Fruit fly (Drosophila melanogaster) whole organism, embryonic: ENCODE data around the gene Kaz1-ORFB.

Experiments
- ATbp ChIP-seq: fragments of 200-800 bp; sonication (Bioruptor generic); optimal IDR thresholded peaks from 2 replicates; lab custom pipeline; 2017; ENCODE audit warnings: missing biosample characterization, mild to moderate bottlenecking, missing genetic modification characterization, missing genetic modification reagents
- Bgb ChIP-seq: fragments of 200-800 bp; sonication (Bioruptor generic); IDR thresholded peaks from 2 replicates; pipeline ENCODE4 v1.3.6; 2022; ENCODE audit warnings: missing biosample characterization, missing genetic modification characterization; ENCODE audit not compliant: partially characterized antibody
- CG10543 ChIP-seq: fragments of 200-800 bp; sonication (Bioruptor generic); optimal IDR thresholded peaks from 3 replicates; lab custom pipeline; 2017; ENCODE audit warnings: missing biosample characterization, mild to moderate bottlenecking, missing genetic modification characterization, moderate library complexity
- CG11696 ChIP-seq: fragments of 200-800 bp; sonication (Bioruptor generic); IDR thresholded peaks from 2 replicates; pipeline ENCODE4 v1.3.6; 2022; ENCODE audit warnings: missing biosample characterization, missing genetic modification characterization
- CG13287 ChIP-seq: fragments of 200-800 bp; sonication (Bioruptor generic); IDR thresholded peaks from 2 replicates; pipeline ENCODE4 v1.3.6; 2022; ENCODE audit warnings: missing biosample characterization, missing genetic modification characterization; ENCODE audit not compliant: partially characterized antibody
- CG14965 ChIP-seq: fragments of 200-800 bp; sonication (Bioruptor generic); optimal IDR thresholded peaks from 2 replicates; lab custom pipeline; 2016; ENCODE audit warnings: missing biosample characterization, missing genetic modification characterization, borderline replicate concordance
- CG16813 ChIP-seq: fragments of 200-800 bp; sonication (Bioruptor generic); IDR thresholded peaks from 3 replicates; pipeline ENCODE4 v1.3.6; 2022; ENCODE audit warnings: missing biosample characterization, missing genetic modification characterization; ENCODE audit not compliant: partially characterized antibody
- CG17328 ChIP-seq: fragments of 200-800 bp; sonication (Bioruptor generic); IDR thresholded peaks from 2 replicates; pipeline ENCODE4 v1.3.6; 2022; ENCODE audit warnings: missing biosample characterization, missing genetic modification characterization
- CG2120 ChIP-seq: fragments of 200-800 bp; sonication (Bioruptor generic); optimal IDR thresholded peaks from 3 replicates; lab custom pipeline; 2016; ENCODE audit warnings: missing biosample characterization, missing genetic modification characterization
- CG3065 ChIP-seq: fragments of 200-800 bp; sonication (Bioruptor generic); optimal IDR thresholded peaks from 2 replicates; lab custom pipeline; 2016; ENCODE audit warnings: missing biosample characterization, missing genetic modification characterization
- CG32772 ChIP-seq: fragments of 200-800 bp; sonication (Bioruptor generic); IDR thresholded peaks from 2 replicates; pipeline ENCODE4 v1.3.6; 2022; ENCODE audit warnings: missing biosample characterization, missing genetic modification characterization
- CG3281 ChIP-seq: fragments of 200-800 bp; sonication (Bioruptor generic); optimal IDR thresholded peaks from 3 replicates; lab custom pipeline; 2017; ENCODE audit warnings: missing biosample characterization, mild to moderate bottlenecking, missing genetic modification characterization
- CG3995 ChIP-seq: fragments of 200-800 bp; sonication (Bioruptor generic); optimal IDR thresholded peaks from 3 replicates; lab custom pipeline; 2016; ENCODE audit warnings: missing biosample characterization, missing genetic modification characterization
- CG4617 ChIP-seq: fragments of 200-800 bp; sonication (Bioruptor generic); optimal IDR thresholded peaks from 3 replicates; lab custom pipeline; 2016; ENCODE audit warnings: missing biosample characterization, missing genetic modification characterization, borderline replicate concordance
- CG4707 ChIP-seq: fragments of 200-800 bp; sonication (Bioruptor generic); optimal IDR thresholded peaks from 2 replicates; lab custom pipeline; 2018; ENCODE audit warnings: missing biosample characterization, mild to moderate bottlenecking, missing genetic modification characterization, moderate library complexity
- CG6765 ChIP-seq: fragments of 200-800 bp; sonication (Bioruptor generic); optimal IDR thresholded peaks from 3 replicates; lab custom pipeline; 2017; ENCODE audit warnings: missing biosample characterization, mild to moderate bottlenecking, missing genetic modification characterization
- CG8944 ChIP-seq: fragments of 200-800 bp; sonication (Bioruptor generic); optimal IDR thresholded peaks from 3 replicates; lab custom pipeline; 2016; ENCODE audit warnings: missing biosample characterization, missing genetic modification characterization
- CG9817 ChIP-seq: fragments of 200-800 bp; sonication (Bioruptor generic); optimal IDR thresholded peaks from 2 replicates; lab custom pipeline; 2018; ENCODE audit warnings: missing biosample characterization, mild to moderate bottlenecking, missing genetic modification characterization, moderate library complexity
- CoRest ChIP-seq: fragments of 200-800 bp; sonication (Bioruptor generic); optimal IDR thresholded peaks from 3 replicates; lab custom pipeline; 2018; ENCODE audit warnings: missing biosample characterization, mild to moderate bottlenecking, missing genetic modification characterization, moderate library complexity
- Dll ChIP-seq: fragments of 200-800 bp; sonication (Bioruptor generic); IDR thresholded peaks from 4 replicates; pipeline ENCODE4 v1.3.6; 2022; ENCODE audit warnings: missing biosample characterization, missing genetic modification characterization; ENCODE audit not compliant: partially characterized antibody
- Elba2 ChIP-seq: fragments of 200-800 bp; sonication (Bioruptor generic); optimal IDR thresholded peaks from 3 replicates; lab custom pipeline; 2016; ENCODE audit warnings: missing biosample characterization, missing genetic modification characterization
- MBD-R2 ChIP-seq: fragments of 200-800 bp; sonication (Bioruptor generic); IDR thresholded peaks from 2 replicates; pipeline ENCODE4 v1.3.6; 2022; ENCODE audit warnings: missing biosample characterization, missing genetic modification characterization
- Myb ChIP-seq: fragments of 200-800 bp; sonication (Bioruptor generic); optimal IDR thresholded peaks from 2 replicates; lab custom pipeline; 2016; ENCODE audit warnings: missing biosample characterization, missing genetic modification characterization
- Nf-YB ChIP-seq: fragments of 200-800 bp; sonication (Bioruptor generic); optimal IDR thresholded peaks from 3 replicates; lab custom pipeline; 2019; ENCODE audit warnings: missing biosample characterization, mild to moderate bottlenecking, missing genetic modification characterization, moderate library complexity
- Opbp ChIP-seq: fragments of 200-800 bp; sonication (Bioruptor generic); IDR thresholded peaks from 3 replicates; pipeline ENCODE4 v1.3.6; 2022; ENCODE audit warnings: missing biosample characterization, missing genetic modification characterization; ENCODE audit not compliant: partially characterized antibody
- Ssrp ChIP-seq: fragments of 200-800 bp; sonication (Bioruptor generic); optimal IDR thresholded peaks from 2 replicates; lab custom pipeline; 2018; ENCODE audit warnings: missing biosample characterization, mild to moderate bottlenecking, missing genetic modification characterization, moderate library complexity
- Stat92E ChIP-seq, 3 experiments: fragments of >200 bp in 2 of 3; fragments of 200-800 bp in 1 of 3; sonication (Bioruptor generic) in 1 of 3; optimal IDR thresholded peaks; 2 replicates each; lab custom pipeline; 2017 to 2019; ENCODE audit warnings: missing biosample characterization in 3 of 3, missing genetic modification characterization in 3 of 3, mild to moderate bottlenecking in 1 of 3, moderate library complexity in 1 of 3
- YL-1 ChIP-seq: fragments of 200-800 bp; sonication (Bioruptor generic); optimal IDR thresholded peaks from 3 replicates; lab custom pipeline; 2017; ENCODE audit warnings: missing biosample characterization, mild to moderate bottlenecking, missing genetic modification characterization
- ara ChIP-seq: fragments of 200-800 bp; sonication (Bioruptor generic); IDR thresholded peaks from 2 replicates; pipeline ENCODE4 v1.3.6; 2022; ENCODE audit warnings: missing biosample characterization, missing genetic modification characterization
- ash1 ChIP-seq: fragments of 200-800 bp; sonication (Bioruptor generic); optimal IDR thresholded peaks from 2 replicates; lab custom pipeline; 2018; ENCODE audit warnings: missing biosample characterization, mild to moderate bottlenecking, missing genetic modification characterization
- ato ChIP-seq: fragments of 200-800 bp; sonication (Bioruptor generic); IDR thresholded peaks from 2 replicates; pipeline ENCODE4 v1.3.6; 2022; ENCODE audit warnings: missing biosample characterization, missing genetic modification characterization; ENCODE audit not compliant: partially characterized antibody
- dati ChIP-seq: fragments of 200-800 bp; sonication (Bioruptor generic); IDR thresholded peaks from 2 replicates; pipeline ENCODE4 v1.3.6; 2022; ENCODE audit warnings: missing biosample characterization, missing genetic modification characterization
- dm ChIP-seq: fragments of 200-800 bp; sonication (Bioruptor generic); optimal IDR thresholded peaks from 3 replicates; lab custom pipeline; 2016; ENCODE audit warnings: missing biosample characterization, missing genetic modification characterization
- hb ChIP-seq: fragments of 200-800 bp; sonication (Bioruptor generic); IDR thresholded peaks from 3 replicates; pipeline ENCODE4 v1.3.6; 2022; ENCODE audit warnings: missing biosample characterization, missing genetic modification characterization; ENCODE audit not compliant: partially characterized antibody
- ind ChIP-seq: fragments of 200-800 bp; sonication (Bioruptor generic); optimal IDR thresholded peaks from 3 replicates; lab custom pipeline; 2016; ENCODE audit warnings: missing biosample characterization, missing genetic modification characterization
- insv ChIP-seq, 2 experiments: fragments of 200-800 bp; sonication (Bioruptor generic); optimal IDR thresholded peaks; 3 replicates each; lab custom pipeline; 2016 to 2018; ENCODE audit warnings: missing biosample characterization in 2 of 2, missing genetic modification characterization in 2 of 2
- ken ChIP-seq: fragments of 200-800 bp; sonication (Bioruptor generic); IDR thresholded peaks from 3 replicates; pipeline ENCODE4 v1.3.6; 2022; ENCODE audit warnings: missing biosample characterization, missing genetic modification characterization
- lmd ChIP-seq: fragments of 200-800 bp; sonication (Bioruptor generic); IDR thresholded peaks from 2 replicates; pipeline ENCODE4 v1.3.6; 2022; ENCODE audit warnings: missing biosample characterization, missing genetic modification characterization
- nerfin-2 ChIP-seq: fragments of 200-800 bp; sonication (Bioruptor generic); IDR thresholded peaks from 2 replicates; pipeline ENCODE4 v1.3.6; 2022; ENCODE audit warnings: missing biosample characterization, missing genetic modification characterization; ENCODE audit not compliant: partially characterized antibody
- onecut ChIP-seq: fragments of 200-800 bp; sonication (Bioruptor generic); IDR thresholded peaks from 2 replicates; pipeline ENCODE4 v1.3.6; 2022; ENCODE audit warnings: missing biosample characterization, missing genetic modification characterization
- row ChIP-seq: fragments of 200-800 bp; sonication (Bioruptor generic); IDR thresholded peaks from 3 replicates; pipeline ENCODE4 v1.3.6; 2022; ENCODE audit warnings: missing biosample characterization, missing genetic modification characterization
- sens ChIP-seq: fragments of 200-800 bp; sonication (Bioruptor generic); peaks from one replicate; lab custom pipeline; 2016; ENCODE audit warnings: missing biosample characterization, missing genetic modification characterization
- shn ChIP-seq: fragments of 200-800 bp; sonication (Bioruptor generic); optimal IDR thresholded peaks from 3 replicates; lab custom pipeline; 2016; ENCODE audit warnings: missing biosample characterization, missing genetic modification characterization
- slou ChIP-seq: fragments of 200-800 bp; sonication (Bioruptor generic); optimal IDR thresholded peaks from 3 replicates; lab custom pipeline; 2016; ENCODE audit warnings: missing biosample characterization, missing genetic modification characterization
- stwl ChIP-seq: fragments of 200-800 bp; sonication (Bioruptor generic); optimal IDR thresholded peaks from 3 replicates; lab custom pipeline; 2018; ENCODE audit warnings: missing biosample characterization, mild to moderate bottlenecking, missing genetic modification characterization, moderate library complexity
- tll ChIP-seq, 2 experiments: fragments of 200-800 bp in 1 of 2; fragments of >200 bp in 1 of 2; sonication (Bioruptor generic) in 1 of 2; optimal IDR thresholded peaks; 2 replicates each; lab custom pipeline; 2017 to 2019; ENCODE audit warnings: missing biosample characterization in 2 of 2, missing genetic modification characterization in 2 of 2, mild to moderate bottlenecking in 1 of 2, moderate library complexity in 1 of 2
- zen ChIP-seq: fragments of 200-800 bp; sonication (Bioruptor generic); optimal IDR thresholded peaks from 3 replicates; lab custom pipeline; 2018; ENCODE audit warnings: missing biosample characterization, mild to moderate bottlenecking, missing genetic modification characterization, moderate library complexity

The Kaz1-ORFB gene

dm6 chr3L:216325-216724 lies at the start of gene Kaz1-ORFB:
Gene Kaz1-ORFB, plus strand, starts transcription at chr3L:216625.
- no peak for TF ChIP-seq CG2120
- TF ChIP-seq Elba2: no peak
- TF ChIP-seq Nf-YB (GFP tag; lab: Kevin White, UChicago): no peak
- TF ChIP-seq CG14965: no peak
- TF ChIP-seq CoRest: no peak
- no peak for TF ChIP-seq Bgb (GFP tag; lab: Robert Waterston, UW)
- TF ChIP-seq lmd (GFP tag; lab: Robert Waterston, UW): no peak
- TF ChIP-seq Ssrp: no peak
- no peak for TF ChIP-seq CG3065 (GFP tag; lab: Kevin White, UChicago)
- no peak for TF ChIP-seq ken (GFP tag; lab: Robert Waterston, UW)
- no peak for TF ChIP-seq CG13287 (GFP tag; lab: Robert Waterston, UW)
- TF ChIP-seq CG9817 (tag; lab: Kevin White, UChicago): no peak
- TF ChIP-seq Stat92E (GFP tag; optimal IDR thresholded peaks at IDR 0.05; lab: Kevin White, UChicago): no peak
- TF ChIP-seq ash1 (GFP tag; lab: Kevin White, UChicago): no peak
- no peak for TF ChIP-seq Myb (GFP tag; lab: Kevin White, UChicago)
- no peak for TF ChIP-seq shn (GFP tag; lab: Kevin White, UChicago)
- no peak for TF ChIP-seq hb (GFP tag; lab: Robert Waterston, UW)

dm6 chr3L:166789-167132 lies 49.7 kb upstream of the Kaz1-ORFB start:
- TF ChIP-seq sens (GFP tag; lab: Kevin White, UChicago) (peak; percentile 8), CG4617 (GFP tag; lab: Kevin White, UChicago) (no peak), CG11696 (GFP tag; lab: Robert Waterston, UW) (0 out of 2 replicates have a peak, but pooled peaks have one; percentile 43), CG3995 (GFP tag; lab: Kevin White, UChicago) (no peak), CG6765 (GFP tag; lab: Kevin White, UChicago) (no peak), stwl (tag; lab: Kevin White, UChicago) (no peak), ara (GFP tag; lab: Robert Waterston, UW) (0 out of 2 replicates have a peak, but pooled peaks have one; percentile 2), ato (GFP tag; lab: Robert Waterston, UW) (no peak), YL-1 (GFP tag; lab: Kevin White, UChicago) (peak; percentile 3), row (GFP tag; lab: Robert Waterston, UW) (0 out of 3 replicates have a peak, but pooled peaks have one; percentile 2)

- TF ChIP-seq MBD-R2 (0 out of 2 replicates have a peak, but pooled peaks have one; percentile 21), Dll (GFP tag; lab: Robert Waterston, UW) (no peak), Elba2 (peak; percentile 17), onecut (GFP tag; lab: Robert Waterston, UW) (peak; percentile 90), slou (GFP tag; lab: Kevin White, UChicago) (no peak), CG17328 (no peak), insv (GFP tag; optimal IDR thresholded peaks at IDR 0.05; lab: Kevin White, UChicago) (peak in 1 of 2 experiments; percentile 77)
These were observed 44.7 kb upstream of the Kaz1-ORFB start for dm6 chr3L:171729-172128.

dm6 chr3L:174501-174900 lies 41.9 kb upstream of the Kaz1-ORFB start:
- TF ChIP-seq nerfin-2 (GFP tag; lab: Robert Waterston, UW): peak; percentile 85
- peak; percentile 88 for TF ChIP-seq hb (GFP tag; lab: Robert Waterston, UW)
- no peak for TF ChIP-seq CG4707 (GFP tag; lab: Kevin White, UChicago)
- TF ChIP-seq ind: no peak
- TF ChIP-seq CG3281: no peak
- TF ChIP-seq CG8944: no peak
- TF ChIP-seq CG16813 (GFP tag; lab: Robert Waterston, UW): peak; percentile 80
- no peak for TF ChIP-seq dati
- no peak for TF ChIP-seq ATbp (GFP tag; lab: Kevin White, UChicago)
- no peak for TF ChIP-seq CG10543 (GFP tag; lab: Kevin White, UChicago)
- peak; percentile 92 for TF ChIP-seq Opbp (GFP tag; lab: Robert Waterston, UW)
- TF ChIP-seq dm: no peak
- no peak for TF ChIP-seq tll (GFP tag; optimal IDR thresholded peaks at IDR 0.05; lab: Kevin White, UChicago)
- no peak for TF ChIP-seq CG32772 (GFP tag; lab: Robert Waterston, UW)
- TF ChIP-seq zen (tag; lab: Kevin White, UChicago): no peak
